Fruit fly (Drosophila melanogaster): ENCODE results near the gene Nedd8.

The Nedd8 gene

dm6 chr2L:18946636-18947514 is 4.8 kb downstream of the Nedd8 start:
- TF ChIP-seq CG12391 (tag; optimal IDR thresholded peaks at IDR 0.05) (peak; percentile 59), cato (GFP tag; optimal IDR thresholded peaks at IDR 0.05; ENCODE audit: borderline replicate concordance) (no peak), CG6689 (GFP tag; IDR thresholded peaks at IDR 0.05) (no peak; the same call in 1 of the 2 replicates), ken (GFP tag; IDR thresholded peaks at IDR 0.05) (0 out of 3 replicates have a peak, but pooled peaks have one; percentile 33), CG8290 (GFP tag; optimal IDR thresholded peaks at IDR 0.05) (no peak), CG8290 (tag; optimal IDR thresholded peaks at IDR 0.05) (peak in 1 of 2 experiments; percentile 39), sens-2 (GFP tag; IDR thresholded peaks at IDR 0.05) (no peak), tap (tag; optimal IDR thresholded peaks at IDR 0.05) (peak; percentile 37), Elba2 (GFP tag; optimal IDR thresholded peaks at IDR 0.05) (no peak), Xrp1 (GFP tag; IDR thresholded peaks at IDR 0.05) (peak; percentile 51; the same call in 1 of the 2 replicates), corto (GFP tag; optimal IDR thresholded peaks at IDR 0.05) (peak; percentile 49), Dp (GFP tag; optimal IDR thresholded peaks at IDR 0.05) (no peak), D19A (tag; optimal IDR thresholded peaks at IDR 0.05) (peak; percentile 43), Sox102F (GFP tag; optimal IDR thresholded peaks at IDR 0.05) (peak; percentile 43), trem (tag; optimal IDR thresholded peaks at IDR 0.05) (peak; percentile 53), CG6654 (GFP tag; optimal IDR thresholded peaks at IDR 0.05) (no peak), Lpt (GFP tag; optimal IDR thresholded peaks at IDR 0.05) (no peak), stwl (tag; optimal IDR thresholded peaks at IDR 0.05) (no peak), luna (GFP tag; optimal IDR thresholded peaks at IDR 0.05) (no peak), CG10209 (GFP tag; optimal IDR thresholded peaks at IDR 0.05) (peak; percentile 15), CG14710 (tag; optimal IDR thresholded peaks at IDR 0.05) (peak; percentile 64), HLH54F (GFP tag; optimal IDR thresholded peaks at IDR 0.05) (no peak), CG4424 (GFP tag; optimal IDR thresholded peaks at IDR 0.05) (peak; percentile 35), gcm (GFP tag; optimal IDR thresholded peaks at IDR 0.05) (peak; percentile 30), Side (GFP tag; optimal IDR thresholded peaks at IDR 0.05) (no peak), CG15696 (tag; optimal IDR thresholded peaks at IDR 0.05) (peak; percentile 59), CG8388 (GFP tag; optimal IDR thresholded peaks at IDR 0.05) (peak; percentile 53), Ptx1 (GFP tag; IDR thresholded peaks at IDR 0.05) (0 out of 2 replicates have a peak, but pooled peaks have one; percentile 17), Ets65A (GFP tag) (peak; percentile 45), dysf (GFP tag; IDR thresholded peaks at IDR 0.05) (0 out of 3 replicates have a peak, but pooled peaks have one; percentile 20), CG14050 (GFP tag; IDR thresholded peaks at IDR 0.05) (no peak), sc (optimal IDR thresholded peaks at IDR 0.05) (no peak), sc (GFP tag; optimal IDR thresholded peaks at IDR 0.05) (peak; percentile 46), Hr3 (GFP tag; optimal IDR thresholded peaks at IDR 0.05) (peak; percentile 37), crc (GFP tag; optimal IDR thresholded peaks at IDR 0.05) (no peak), vfl (GFP tag; optimal IDR thresholded peaks at IDR 0.05) (no peak), ATbp (GFP tag; optimal IDR thresholded peaks at IDR 0.05) (peak; percentile 2), pum (GFP tag; optimal IDR thresholded peaks at IDR 0.05) (no peak), row (GFP tag; IDR thresholded peaks at IDR 0.05) (0 out of 3 replicates have a peak, but pooled peaks have one; percentile 29), CG4707 (GFP tag; optimal IDR thresholded peaks at IDR 0.05) (no peak), CG13287 (GFP tag; IDR thresholded peaks at IDR 0.05; ENCODE audit: partially characterized antibody) (no peak), lbe (GFP tag; optimal IDR thresholded peaks at IDR 0.05) (peak; percentile 58), PHDP (tag; optimal IDR thresholded peaks at IDR 0.05) (peak; percentile 26), Awh (GFP tag; IDR thresholded peaks at IDR 0.05) (no peak), CG2678 (tag; optimal IDR thresholded peaks at IDR 0.05) (peak; percentile 36), CG14014 (GFP tag; IDR thresholded peaks at IDR 0.05) (0 out of 2 replicates have a peak, but pooled peaks have one; percentile 29), CG33557 (GFP tag; optimal IDR thresholded peaks at IDR 0.05) (peak; percentile 32), HLHmδ (GFP tag; optimal IDR thresholded peaks at IDR 0.05) (peak; percentile 60), CG10267 (tag; optimal IDR thresholded peaks at IDR 0.05) (peak; percentile 48)

Data from whole organism, embryonic.